Worm (Caenorhabditis elegans) whole organism, L3 larva: ENCODE data around the gene sre-44.

Source experiments
- R02D3.7 ChIP-seq: fragments of 150-350 bp; optimal IDR thresholded peaks from 2 replicates; lab custom pipeline; 2014; ENCODE audit warnings: missing biosample characterization, missing genetic modification characterization
- ZK546.5 ChIP-seq: sonication (generic microtip); optimal IDR thresholded peaks from 2 replicates; lab custom pipeline; 2017; ENCODE audit warnings: missing biosample characterization, missing genetic modification characterization
- aly-2 ChIP-seq: fragments of 150-350 bp; optimal IDR thresholded peaks from 2 replicates; lab custom pipeline; 2014; ENCODE audit warnings: missing biosample characterization, missing genetic modification characterization
- ama-1 ChIP-seq: fragments of 150-350 bp; optimal IDR thresholded peaks from 2 replicates; lab custom pipeline; 2018
- ceh-16 ChIP-seq: sonication (generic microtip); optimal IDR thresholded peaks from 2 replicates; lab custom pipeline; 2017; ENCODE audit warnings: missing biosample characterization, missing genetic modification characterization
- ceh-28 ChIP-seq: fragments of 150-350 bp; optimal IDR thresholded peaks from 2 replicates; lab custom pipeline; 2014; ENCODE audit warnings: missing biosample characterization, missing genetic modification reagents, missing genetic modification characterization
- ceh-82 ChIP-seq: fragments of 150-350 bp; optimal IDR thresholded peaks from 2 replicates; lab custom pipeline; 2014; ENCODE audit warnings: missing biosample characterization, missing genetic modification characterization
- ceh-9 ChIP-seq: sonication (generic microtip); optimal IDR thresholded peaks from 2 replicates; lab custom pipeline; 2018; ENCODE audit warnings: missing biosample characterization, missing genetic modification characterization
- egl-27 ChIP-seq: sonication (generic microtip); optimal IDR thresholded peaks from 4 replicates; lab custom pipeline; 2017; ENCODE audit warnings: missing biosample characterization, missing genetic modification reagents, missing genetic modification characterization
- egl-5 ChIP-seq: fragments of 150-350 bp; optimal IDR thresholded peaks from 2 replicates; lab custom pipeline; 2017; ENCODE audit warnings: missing biosample characterization, missing genetic modification reagents, missing genetic modification characterization, inconsistent platforms
- elt-1 ChIP-seq: fragments of 150-350 bp; optimal IDR thresholded peaks from 2 replicates; lab custom pipeline; 2014; ENCODE audit warnings: missing biosample characterization, missing genetic modification characterization
- elt-2 ChIP-seq: sonication (generic microtip); optimal IDR thresholded peaks from 2 replicates; lab custom pipeline; 2016; ENCODE audit warnings: missing genetic modification reagents, mild to moderate bottlenecking, missing genetic modification characterization, missing compliant biosample characterization
- elt-3 ChIP-seq, 3 experiments: fragments of 150-350 bp in 1 of 3; sonication (generic microtip) in 2 of 3; optimal IDR thresholded peaks; 2 replicates in 2 of 3; 4 replicates in 1 of 3; lab custom pipeline; 2014 to 2017; ENCODE audit warnings: missing biosample characterization in 3 of 3, missing genetic modification characterization in 3 of 3
- eor-1 ChIP-seq, 2 experiments: fragments of 150-350 bp; optimal IDR thresholded peaks; 2 replicates each; lab custom pipeline; 2014 to 2018; ENCODE audit warnings: missing biosample characterization in 2 of 2, missing genetic modification characterization in 2 of 2
- fkh-10 ChIP-seq: sonication (generic microtip); optimal IDR thresholded peaks from 2 replicates; lab custom pipeline; 2017; ENCODE audit warnings: missing biosample characterization, missing genetic modification reagents, missing genetic modification characterization
- fkh-2 ChIP-seq: fragments of 150-350 bp; optimal IDR thresholded peaks from 2 replicates; lab custom pipeline; 2014; ENCODE audit warnings: missing biosample characterization, missing genetic modification reagents, missing genetic modification characterization
- fos-1 ChIP-seq: fragments of 150-350 bp; optimal IDR thresholded peaks from 2 replicates; lab custom pipeline; 2014; ENCODE audit warnings: missing biosample characterization, missing genetic modification characterization
- hmg-11 ChIP-seq: sonication (generic microtip); optimal IDR thresholded peaks from 2 replicates; lab custom pipeline; 2016; ENCODE audit warnings: missing genetic modification characterization, missing compliant biosample characterization
- jun-1 ChIP-seq: fragments of 150-350 bp; optimal IDR thresholded peaks from 2 replicates; lab custom pipeline; 2014; ENCODE audit warnings: missing biosample characterization, missing genetic modification reagents, missing genetic modification characterization
- lin-15B ChIP-seq: fragments of 150-350 bp; optimal IDR thresholded peaks from 2 replicates; lab custom pipeline; 2014; ENCODE audit warnings: missing biosample characterization, missing genetic modification characterization
- lin-39 ChIP-seq: fragments of 150-350 bp; optimal IDR thresholded peaks from 2 replicates; lab custom pipeline; 2018; ENCODE audit warnings: missing biosample characterization, missing genetic modification reagents, missing genetic modification characterization
- lsy-12 ChIP-seq: sonication (generic microtip); optimal IDR thresholded peaks from 2 replicates; lab custom pipeline; 2016; ENCODE audit warnings: mild to moderate bottlenecking, missing genetic modification characterization, missing compliant biosample characterization
- mdl-1 ChIP-seq: fragments of 150-350 bp; optimal IDR thresholded peaks from 2 replicates; lab custom pipeline; 2014; ENCODE audit warnings: missing biosample characterization, missing genetic modification characterization
- nfya-1 ChIP-seq: sonication (generic microtip); optimal IDR thresholded peaks from 2 replicates; lab custom pipeline; 2017; ENCODE audit warnings: missing genetic modification characterization, mild to moderate bottlenecking, missing compliant biosample characterization, antibody characterized with exemption, moderate library complexity; ENCODE audit not compliant: insufficient read depth
- nhr-11 ChIP-seq: fragments of 150-350 bp; optimal IDR thresholded peaks from 2 replicates; lab custom pipeline; 2014; ENCODE audit warnings: missing biosample characterization, missing genetic modification characterization
- nhr-12 ChIP-seq: fragments of 150-350 bp; optimal IDR thresholded peaks from 2 replicates; lab custom pipeline; 2014; ENCODE audit warnings: missing biosample characterization, missing genetic modification characterization
- nhr-23 ChIP-seq: fragments of 150-350 bp; optimal IDR thresholded peaks from 2 replicates; lab custom pipeline; 2014; ENCODE audit warnings: missing biosample characterization, missing genetic modification reagents, missing genetic modification characterization
- nhr-237 ChIP-seq: fragments of 150-350 bp; optimal IDR thresholded peaks from 2 replicates; lab custom pipeline; 2014; ENCODE audit warnings: missing biosample characterization, missing genetic modification characterization
- nhr-28 ChIP-seq: fragments of 150-350 bp; optimal IDR thresholded peaks from 2 replicates; lab custom pipeline; 2014; ENCODE audit warnings: missing biosample characterization, missing genetic modification characterization
- nhr-76 ChIP-seq: fragments of 150-350 bp; sonication (generic microtip); optimal IDR thresholded peaks from 5 replicates; lab custom pipeline; 2014; ENCODE audit warnings: missing biosample characterization, missing genetic modification characterization
- pha-4 ChIP-seq: fragments of 150-350 bp; optimal IDR thresholded peaks from 2 replicates; lab custom pipeline; 2014; ENCODE audit warnings: missing biosample characterization, missing genetic modification reagents, missing genetic modification characterization
- pqm-1 ChIP-seq: fragments of 150-350 bp; optimal IDR thresholded peaks from 2 replicates; lab custom pipeline; 2017; ENCODE audit warnings: missing biosample characterization, missing genetic modification characterization, inconsistent platforms
- skn-1 ChIP-seq: fragments of 150-350 bp; optimal IDR thresholded peaks from 2 replicates; lab custom pipeline; 2014; ENCODE audit warnings: missing biosample characterization, missing genetic modification characterization
- tbx-2 ChIP-seq: sonication (generic microtip); optimal IDR thresholded peaks from 2 replicates; lab custom pipeline; 2016; ENCODE audit warnings: mild to moderate bottlenecking, missing genetic modification characterization, missing compliant biosample characterization
- unc-39 ChIP-seq: sonication (generic microtip); optimal IDR thresholded peaks from 4 replicates; lab custom pipeline; 2017; ENCODE audit warnings: missing biosample characterization, missing genetic modification characterization
- unc-62 ChIP-seq: fragments of 150-350 bp; sonication (generic microtip); optimal IDR thresholded peaks from 4 replicates; lab custom pipeline; 2014; ENCODE audit warnings: missing biosample characterization, missing genetic modification reagents, missing genetic modification characterization
- zag-1 ChIP-seq: fragments of 150-350 bp; optimal IDR thresholded peaks from 2 replicates; lab custom pipeline; 2014; ENCODE audit warnings: missing biosample characterization, missing genetic modification characterization
- ztf-11 ChIP-seq: fragments of 150-350 bp; optimal IDR thresholded peaks from 2 replicates; lab custom pipeline; 2014; ENCODE audit warnings: missing biosample characterization, missing genetic modification characterization
- ztf-4 ChIP-seq: fragments of 150-350 bp; optimal IDR thresholded peaks from 2 replicates; lab custom pipeline; 2014; ENCODE audit warnings: missing biosample characterization, missing genetic modification characterization

Gene sre-44

DNA sequence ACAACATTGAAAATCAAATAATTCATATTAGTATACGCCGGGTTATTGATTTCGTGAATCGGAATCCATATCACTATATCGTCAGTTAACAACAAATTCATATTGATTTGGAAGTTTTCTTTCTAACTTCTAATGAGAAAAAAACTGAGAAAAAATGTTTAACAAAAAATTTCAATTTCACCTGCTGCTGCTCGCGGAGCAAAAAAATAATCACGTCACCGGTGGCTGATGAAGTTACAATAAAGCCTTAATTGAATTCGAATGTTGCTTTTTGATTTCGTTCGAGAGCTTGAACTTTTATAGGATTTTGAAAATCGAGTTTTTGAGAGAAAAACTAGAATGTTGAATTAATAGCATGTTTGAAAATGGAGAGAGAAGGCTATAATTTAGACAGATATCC lies 19.6 kb downstream of the sre-44 start, which contains the start of gene sre-43:
Gene sre-43, minus strand, starts transcription at position 101 of the 400 bp plus-strand sequence.
- TF ChIP-seq eor-1 (tag; optimal IDR thresholded peaks at IDR 0.05; lab: Kevin White, UChicago): no peak
- no peak for TF ChIP-seq aly-2 (tag; lab: Kevin White, UChicago)
- no peak for TF ChIP-seq elt-2 (tag; lab: Kevin White, UChicago)
- no peak for TF ChIP-seq egl-27
- TF ChIP-seq nhr-23 (tag; lab: Kevin White, UChicago): no peak
- no peak for TF ChIP-seq ztf-4 (tag; lab: Kevin White, UChicago)
- no peak for TF ChIP-seq elt-3 (tag; optimal IDR thresholded peaks at IDR 0.05; lab: Kevin White, UChicago)

DNA sequence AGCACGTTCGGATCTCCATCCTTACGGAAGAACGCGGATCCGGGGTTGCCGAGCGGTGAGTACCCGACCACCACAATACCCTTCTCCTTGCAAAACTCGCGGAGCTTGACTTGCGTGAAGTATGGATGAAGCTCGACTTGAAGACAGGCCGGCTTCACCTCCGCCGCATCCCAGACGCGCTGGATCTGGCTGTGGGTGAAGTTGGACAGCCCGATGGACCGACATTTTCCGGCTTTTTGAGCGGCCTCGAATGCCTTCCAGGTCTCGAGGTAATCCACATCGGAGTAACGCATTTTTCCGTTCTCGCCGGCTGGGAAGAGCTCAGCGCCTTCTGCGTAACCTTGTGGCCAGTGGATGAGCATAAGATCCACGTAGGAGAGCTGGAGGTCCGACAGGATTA lies 22.8 kb downstream of the sre-44 start:
- TF ChIP-seq aly-2 (tag; lab: Kevin White, UChicago) (no peak), fkh-10 (GFP tag; lab: Kevin White, UChicago) (no peak), nhr-11 (tag; lab: Kevin White, UChicago) (no peak), elt-2 (tag; lab: Kevin White, UChicago) (no peak), skn-1 (tag; lab: Kevin White, UChicago) (no peak), tbx-2 (tag; lab: Kevin White, UChicago) (no peak), pqm-1 (no peak)

ce11 chrII:13973514-13973913 lies 24.1 kb downstream of the sre-44 start, which contains the start of gene Y39G8B.1:
Gene Y39G8B.1, minus strand, starts transcription at chrII:13973812.
- TF ChIP-seq fkh-10 (GFP tag; lab: Kevin White, UChicago) (no peak), zag-1 (tag; lab: Kevin White, UChicago) (no peak), R02D3.7 (no peak), ztf-4 (tag; lab: Kevin White, UChicago) (no peak), unc-39 (no peak), nhr-76 (tag; lab: Kevin White, UChicago) (no peak), unc-62 (GFP tag; lab: Kevin White, UChicago) (no peak), lin-39 (no peak), nhr-28 (tag; lab: Kevin White, UChicago) (no peak), egl-5 (tag; lab: Kevin White, UChicago) (no peak), pha-4 (tag; lab: Kevin White, UChicago) (peak; percentile 5), ztf-11 (tag; lab: Kevin White, UChicago) (no peak), ZK546.5 (tag; lab: Kevin White, UChicago) (no peak), mdl-1 (tag; lab: Kevin White, UChicago) (no peak), jun-1 (tag; lab: Kevin White, UChicago) (no peak), nhr-23 (tag; lab: Kevin White, UChicago) (peak; percentile 43), nhr-11 (tag; lab: Kevin White, UChicago) (no peak), ceh-9 (tag; lab: Kevin White, UChicago) (no peak), nhr-12 (tag; lab: Kevin White, UChicago) (no peak), lin-15B (tag; lab: Kevin White, UChicago) (no peak), tbx-2 (tag; lab: Kevin White, UChicago) (no peak), elt-2 (tag; lab: Kevin White, UChicago) (peak; percentile 52), skn-1 (tag; lab: Kevin White, UChicago) (peak; percentile 3), ceh-28 (tag; lab: Kevin White, UChicago) (peak; percentile 7), pqm-1 (peak; percentile 24), nhr-237 (tag; lab: Kevin White, UChicago) (no peak), ama-1 (lab: Kevin White, UChicago) (no peak), nfya-1 (tag; lab: Kevin White, UChicago) (no peak), elt-3 (tag; optimal IDR thresholded peaks at IDR 0.05; lab: Kevin White, UChicago) (no peak), hmg-11 (no peak)

ce11 chrII:13974136-13974535 lies 24.7 kb downstream of the sre-44 start:
- TF ChIP-seq nfya-1 (tag; lab: Kevin White, UChicago) (no peak), unc-62 (GFP tag; lab: Kevin White, UChicago) (no peak), lsy-12 (no peak), R02D3.7 (no peak), nhr-12 (tag; lab: Kevin White, UChicago) (no peak), ztf-11 (tag; lab: Kevin White, UChicago) (no peak), elt-1 (tag; lab: Kevin White, UChicago) (no peak), aly-2 (tag; lab: Kevin White, UChicago) (no peak), lin-15B (tag; lab: Kevin White, UChicago) (no peak), fkh-2 (tag; lab: Kevin White, UChicago) (no peak), fos-1 (tag; lab: Kevin White, UChicago) (no peak), ceh-82 (tag; lab: Kevin White, UChicago) (no peak), unc-39 (no peak), ceh-16 (tag; lab: Kevin White, UChicago) (no peak), mdl-1 (tag; lab: Kevin White, UChicago) (no peak), pha-4 (tag; lab: Kevin White, UChicago) (no peak), nhr-76 (tag; lab: Kevin White, UChicago) (no peak), tbx-2 (tag; lab: Kevin White, UChicago) (no peak)
